Worm (Caenorhabditis elegans) whole organism, young adult: Measurements from ENCODE around the gene nhr-36.

Source experiments
- D2030.7 ChIP-seq: fragments of 200-800 bp; sonication (Bioruptor generic); IDR thresholded peaks from 2 replicates; pipeline ENCODE4 v1.3.6; 2022; ENCODE audit warnings: missing genetic modification reagents, missing genetic modification characterization, missing compliant biosample characterization
- ceh-58 ChIP-seq: fragments of 200-800 bp; sonication (Bioruptor generic); IDR thresholded peaks from 2 replicates; pipeline ENCODE4 v1.3.6; 2022; ENCODE audit warnings: missing genetic modification characterization, missing compliant biosample characterization
- die-1 ChIP-seq: sonication (generic microtip); optimal IDR thresholded peaks from 2 replicates; lab custom pipeline; 2016; ENCODE audit warnings: missing genotype, mild to moderate bottlenecking, missing genetic modification characterization, missing compliant biosample characterization
- egl-44 ChIP-seq: fragments of 200-800 bp; sonication (Bioruptor generic); IDR thresholded peaks from 2 replicates; pipeline ENCODE4 v1.3.6; 2022; ENCODE audit warnings: missing genetic modification reagents, missing genetic modification characterization, missing compliant biosample characterization
- gei-17 ChIP-seq: fragments of 200-800 bp; sonication (Bioruptor generic); optimal IDR thresholded peaks from 2 replicates; lab custom pipeline; 2018; ENCODE audit warnings: mild to moderate bottlenecking, missing genetic modification characterization, missing compliant biosample characterization
- hmg-20 ChIP-seq: fragments of 200-800 bp; sonication (Bioruptor generic); IDR thresholded peaks from 2 replicates; pipeline ENCODE4 v1.3.6; 2022; ENCODE audit warnings: missing genetic modification reagents, missing genetic modification characterization, missing compliant biosample characterization
- lin-40 ChIP-seq: sonication (generic microtip); optimal IDR thresholded peaks from 2 replicates; lab custom pipeline; 2016; ENCODE audit warnings: missing genetic modification characterization, mild to moderate bottlenecking, missing compliant biosample characterization, missing genotype, missing genetic modification reagents
- mel-28 ChIP-seq: sonication (generic microtip); optimal IDR thresholded peaks from 2 replicates; lab custom pipeline; 2016; ENCODE audit warnings: borderline replicate concordance, mild to moderate bottlenecking, missing genetic modification characterization, missing compliant biosample characterization
- snpc-1.1 ChIP-seq: sonication (generic microtip); optimal IDR thresholded peaks from 2 replicates; lab custom pipeline; 2017; ENCODE audit warnings: missing genetic modification characterization, mild to moderate bottlenecking, missing compliant biosample characterization, antibody characterized with exemption, moderate library complexity, missing genotype, missing genetic modification reagents; ENCODE audit not compliant: insufficient read depth
- snpc-4 ChIP-seq, 5 experiments: fragments of 150-350 bp in 1 of 5; sonication (generic microtip) in 4 of 5; optimal IDR thresholded peaks; 2 replicates each; lab custom pipeline; 2014 to 2018; ENCODE audit warnings: missing genetic modification characterization in 5 of 5, missing biosample characterization in 3 of 5, antibody characterized with exemption in 2 of 5, mild to moderate bottlenecking in 2 of 5, missing compliant biosample characterization in 2 of 5, missing genotype in 2 of 5, moderate library complexity in 2 of 5, missing genetic modification reagents in 1 of 5
- unc-62 ChIP-seq: fragments of 150-350 bp; optimal IDR thresholded peaks from 2 replicates; lab custom pipeline; 2014; ENCODE audit warnings: missing biosample characterization, missing genetic modification reagents, missing genetic modification characterization

ce11 chrV:9282110-9282509 is 20.7 kb upstream of the nhr-36 start, which contains the start of gene hlh-10:
- no peak for TF ChIP-seq lin-40 (tag; lab: Kevin White, UChicago)
- no peak for TF ChIP-seq D2030.7
- no peak for TF ChIP-seq hmg-20 (GFP tag; lab: Robert Waterston, UW)
- no peak for TF ChIP-seq gei-17 (GFP tag; lab: Kevin White, UChicago)
- no peak for TF ChIP-seq mel-28 (tag; lab: Kevin White, UChicago)
- no peak for TF ChIP-seq ceh-58
- no peak for TF ChIP-seq snpc-4 (GFP tag; optimal IDR thresholded peaks at IDR 0.05; lab: Kevin White, UChicago)
- TF ChIP-seq snpc-4 (tag; optimal IDR thresholded peaks at IDR 0.05; lab: Kevin White, UChicago), result no peak
- TF ChIP-seq egl-44, result no peak
- TF ChIP-seq unc-62 (GFP tag; lab: Kevin White, UChicago), result no peak
- no peak for TF ChIP-seq die-1 (tag; lab: Kevin White, UChicago)
- TF ChIP-seq snpc-1.1 (tag; lab: Kevin White, UChicago), result no peak
